Worm (Caenorhabditis elegans): ENCODE data around the gene lido-16.

lido-16 gene

ce11 chrII:6521316-6521715 is 36.5 kb upstream of the lido-16 start, which contains the start of gene toe-2:
Gene toe-2 (minus strand): TSS chrII:6521385.
- TF ChIP-seq cnd-1 (tag; optimal IDR thresholded peaks at IDR 0.05), result no peak

- no peak for TF ChIP-seq nhr-76 (tag; optimal IDR thresholded peaks at IDR 0.05)
Observed at ce11 chrII:6520103-6520502, 35.3 kb upstream of the lido-16 start.

- TF ChIP-seq lsy-2 (tag; optimal IDR thresholded peaks at IDR 0.05) (peak; percentile 72), zip-8 (tag; optimal IDR thresholded peaks at IDR 0.05) (no peak)
Observed at ce11 chrII:6519703-6520102, 34.9 kb upstream of the lido-16 start.

ce11 chrII:6516276-6516675 is 31.5 kb upstream of the lido-16 start, which contains the start of gene C56E6.7:
Gene C56E6.7 (plus strand): TSS chrII:6516576.
- TF ChIP-seq lin-13 (tag; optimal IDR thresholded peaks at IDR 0.05) (no peak), lsy-2 (tag; optimal IDR thresholded peaks at IDR 0.05) (no peak), unc-62 (GFP tag; optimal IDR thresholded peaks at IDR 0.05) (no peak), nhr-237 (tag; optimal IDR thresholded peaks at IDR 0.05) (no peak), elt-3 (tag; optimal IDR thresholded peaks at IDR 0.05) (no peak), unc-120 (tag; optimal IDR thresholded peaks at IDR 0.05; ENCODE audit: poor library complexity, severe bottlenecking) (no peak), unc-39 (tag; optimal IDR thresholded peaks at IDR 0.05) (no peak), sptf-1 (tag; optimal IDR thresholded peaks at IDR 0.05) (no peak), nhr-2 (tag; optimal IDR thresholded peaks at IDR 0.05) (no peak), hlh-1 (tag; optimal IDR thresholded peaks at IDR 0.05) (no peak), snpc-4 (tag; optimal IDR thresholded peaks at IDR 0.05) (no peak), nhr-76 (tag; optimal IDR thresholded peaks at IDR 0.05) (no peak), zip-8 (tag; optimal IDR thresholded peaks at IDR 0.05) (no peak), drap-1 (GFP tag; optimal IDR thresholded peaks at IDR 0.05) (no peak), mab-5 (tag; optimal IDR thresholded peaks at IDR 0.05) (no peak), ceh-83 (GFP tag; optimal IDR thresholded peaks at IDR 0.05) (no peak), M03D4.4 (tag; optimal IDR thresholded peaks at IDR 0.05) (no peak), nhr-12 (tag; optimal IDR thresholded peaks at IDR 0.05) (no peak), ceh-43 (GFP tag; optimal IDR thresholded peaks at IDR 0.05) (no peak)

ce11 chrII:6513911-6514310 is 29.1 kb upstream of the lido-16 start, which contains the start of gene R05G9R.1:
Gene R05G9R.1 (minus strand): TSS chrII:6514011.
- TF ChIP-seq nhr-12 (tag; optimal IDR thresholded peaks at IDR 0.05) (no peak), nhr-2 (tag; optimal IDR thresholded peaks at IDR 0.05) (no peak), lin-32 (GFP tag; optimal IDR thresholded peaks at IDR 0.05) (no peak), lsy-2 (tag; optimal IDR thresholded peaks at IDR 0.05) (no peak), unc-39 (tag; optimal IDR thresholded peaks at IDR 0.05) (no peak)

- TF ChIP-seq nhr-76 (tag; optimal IDR thresholded peaks at IDR 0.05) (no peak), ham-2 (GFP tag; optimal IDR thresholded peaks at IDR 0.05) (no peak), ztf-11 (tag; optimal IDR thresholded peaks at IDR 0.05) (no peak), elt-3 (tag; optimal IDR thresholded peaks at IDR 0.05) (no peak), nhr-237 (tag; optimal IDR thresholded peaks at IDR 0.05) (no peak), hlh-1 (tag; optimal IDR thresholded peaks at IDR 0.05) (no peak), lsy-2 (tag; optimal IDR thresholded peaks at IDR 0.05) (no peak), mep-1 (tag; optimal IDR thresholded peaks at IDR 0.05) (no peak), mls-2 (tag; optimal IDR thresholded peaks at IDR 0.05) (no peak), snpc-4 (tag; optimal IDR thresholded peaks at IDR 0.05) (no peak), elt-1 (tag; optimal IDR thresholded peaks at IDR 0.05; ENCODE audit: borderline replicate concordance, insufficient read depth) (no peak), sptf-1 (tag; optimal IDR thresholded peaks at IDR 0.05) (no peak), ceh-43 (GFP tag; optimal IDR thresholded peaks at IDR 0.05) (no peak), tbx-8 (GFP tag; optimal IDR thresholded peaks at IDR 0.05) (no peak), unc-62 (GFP tag; optimal IDR thresholded peaks at IDR 0.05) (no peak), unc-39 (tag; optimal IDR thresholded peaks at IDR 0.05) (no peak), M03D4.4 (tag; optimal IDR thresholded peaks at IDR 0.05) (no peak)
Observed at ce11 chrII:6513357-6513756, 28.6 kb upstream of the lido-16 start.

- TF ChIP-seq ztf-11 (tag; optimal IDR thresholded peaks at IDR 0.05), result no peak
- no peak for TF ChIP-seq ham-2 (GFP tag; optimal IDR thresholded peaks at IDR 0.05)
- no peak for TF ChIP-seq mls-2 (tag; optimal IDR thresholded peaks at IDR 0.05)
- TF ChIP-seq unc-120 (tag; optimal IDR thresholded peaks at IDR 0.05; ENCODE audit: poor library complexity, severe bottlenecking), result no peak
Observed at ce11 chrII:6502826-6503225, 18.1 kb upstream of the lido-16 start, which contains the start of gene R05G9.1. Gene R05G9.1 (plus strand): TSS chrII:6503168.
